Fruit fly (Drosophila melanogaster) whole organism, embryonic: ENCODE measurements around the gene ball.

Experiments
- ATbp ChIP-seq: fragments of 200-800 bp; sonication (Bioruptor generic); optimal IDR thresholded peaks from 2 replicates; lab custom pipeline; 2017; ENCODE audit warnings: missing biosample characterization, mild to moderate bottlenecking, missing genetic modification characterization, missing genetic modification reagents
- Ada2b ChIP-seq: fragments of 200-800 bp; sonication (Bioruptor generic); IDR thresholded peaks from 2 replicates; pipeline ENCODE4 v1.3.6; 2022; ENCODE audit warnings: missing biosample characterization, missing genetic modification characterization
- Bteb2 ChIP-seq: fragments of 200-800 bp; sonication (Bioruptor generic); optimal IDR thresholded peaks from 2 replicates; lab custom pipeline; 2016; ENCODE audit warnings: missing biosample characterization, missing genetic modification characterization
- CG10321 ChIP-seq: fragments of 200-800 bp; sonication (Bioruptor generic); IDR thresholded peaks from 2 replicates; pipeline ENCODE4 v1.3.6; 2022; ENCODE audit warnings: missing biosample characterization, missing genetic modification characterization
- CG10431 ChIP-seq: fragments of 200-800 bp; sonication (Bioruptor generic); optimal IDR thresholded peaks from 3 replicates; lab custom pipeline; 2018; ENCODE audit warnings: missing biosample characterization, mild to moderate bottlenecking, missing genetic modification characterization
- CG10543 ChIP-seq: fragments of 200-800 bp; sonication (Bioruptor generic); optimal IDR thresholded peaks from 3 replicates; lab custom pipeline; 2017; ENCODE audit warnings: missing biosample characterization, mild to moderate bottlenecking, missing genetic modification characterization, moderate library complexity
- CG12071 ChIP-seq: fragments of 200-800 bp; sonication (Bioruptor generic); optimal IDR thresholded peaks from 3 replicates; lab custom pipeline; 2018; ENCODE audit warnings: missing biosample characterization, mild to moderate bottlenecking, missing genetic modification characterization
- CG14710 ChIP-seq: fragments of 200-800 bp; sonication (Bioruptor generic); optimal IDR thresholded peaks from 3 replicates; lab custom pipeline; 2019; ENCODE audit warnings: missing biosample characterization, mild to moderate bottlenecking, missing genetic modification characterization, moderate library complexity
- CG15011 ChIP-seq: fragments of 200-800 bp; sonication (Bioruptor generic); optimal IDR thresholded peaks from 3 replicates; lab custom pipeline; 2018; ENCODE audit warnings: missing biosample characterization, mild to moderate bottlenecking, missing genetic modification characterization
- CG15479 ChIP-seq: fragments of 200-800 bp; sonication (Bioruptor generic); optimal IDR thresholded peaks from 3 replicates; lab custom pipeline; 2019; ENCODE audit warnings: missing biosample characterization, mild to moderate bottlenecking, missing genetic modification characterization, moderate library complexity
- CG1603 ChIP-seq: fragments of 200-800 bp; sonication (Bioruptor generic); optimal IDR thresholded peaks from 2 replicates; lab custom pipeline; 2019; ENCODE audit warnings: missing biosample characterization, mild to moderate bottlenecking, missing genetic modification characterization, moderate library complexity
- CG16863 ChIP-seq: fragments of 200-800 bp; sonication (Bioruptor generic); optimal IDR thresholded peaks from 3 replicates; lab custom pipeline; 2016; ENCODE audit warnings: missing biosample characterization, missing genetic modification characterization
- CG17359 ChIP-seq: fragments of 200-800 bp; sonication (Bioruptor generic); optimal IDR thresholded peaks from 3 replicates; lab custom pipeline; 2018; ENCODE audit warnings: missing biosample characterization, mild to moderate bottlenecking, missing genetic modification characterization, moderate library complexity
- CG30020 ChIP-seq: fragments of 200-800 bp; optimal IDR thresholded peaks from 2 replicates; lab custom pipeline; 2019; ENCODE audit warnings: missing biosample characterization, mild to moderate bottlenecking, missing genetic modification characterization, moderate library complexity
- CG33213 ChIP-seq: fragments of 200-800 bp; sonication (Bioruptor generic); optimal IDR thresholded peaks from 3 replicates; lab custom pipeline; 2016; ENCODE audit warnings: missing biosample characterization, missing genetic modification characterization
- CG4730 ChIP-seq: fragments of 200-800 bp; sonication (Bioruptor generic); IDR thresholded peaks from 2 replicates; pipeline ENCODE4 v1.3.6; 2022; ENCODE audit warnings: missing biosample characterization, missing genetic modification characterization
- CG6175 ChIP-seq: fragments of 200-800 bp; sonication (Bioruptor generic); IDR thresholded peaks from 3 replicates; pipeline ENCODE4 v1.3.6; 2022; ENCODE audit warnings: missing biosample characterization, missing genetic modification characterization
- CG8089 ChIP-seq: fragments of 200-800 bp; sonication (Bioruptor generic); optimal IDR thresholded peaks from 3 replicates; lab custom pipeline; 2016; ENCODE audit warnings: missing biosample characterization, missing genetic modification characterization
- CG9215 ChIP-seq: fragments of 200-800 bp; sonication (Bioruptor generic); IDR thresholded peaks from 2 replicates; pipeline ENCODE4 v1.3.6; 2022; ENCODE audit warnings: missing biosample characterization, missing genetic modification characterization
- Fer2 ChIP-seq: fragments of 200-800 bp; sonication (Bioruptor generic); optimal IDR thresholded peaks from 2 replicates; lab custom pipeline; 2018; ENCODE audit warnings: missing biosample characterization, mild to moderate bottlenecking, missing genetic modification characterization, moderate library complexity
- Hr3 ChIP-seq: fragments of 200-800 bp; sonication (Bioruptor generic); optimal IDR thresholded peaks from 3 replicates; lab custom pipeline; 2016; ENCODE audit warnings: missing biosample characterization, missing genetic modification characterization
- Lim3 ChIP-seq: fragments of 200-800 bp; sonication (Bioruptor generic); IDR thresholded peaks from 2 replicates; pipeline ENCODE4 v1.3.6; 2022; ENCODE audit warnings: missing biosample characterization, missing genetic modification characterization
- Rx ChIP-seq: fragments of 200-800 bp; sonication (Bioruptor generic); IDR thresholded peaks from 2 replicates; pipeline ENCODE4 v1.3.6; 2022; ENCODE audit warnings: missing biosample characterization, missing genetic modification characterization
- TFAM ChIP-seq: fragments of 200-800 bp; sonication (Bioruptor generic); optimal IDR thresholded peaks from 2 replicates; lab custom pipeline; 2017; ENCODE audit warnings: missing biosample characterization, missing genetic modification characterization, inconsistent platforms
- abd-A ChIP-seq: fragments of 200-800 bp; sonication (Bioruptor generic); optimal IDR thresholded peaks from 3 replicates; lab custom pipeline; 2019; ENCODE audit warnings: missing biosample characterization, mild to moderate bottlenecking, missing genetic modification characterization, moderate library complexity
- ash1 ChIP-seq: fragments of 200-800 bp; sonication (Bioruptor generic); optimal IDR thresholded peaks from 2 replicates; lab custom pipeline; 2018; ENCODE audit warnings: missing biosample characterization, mild to moderate bottlenecking, missing genetic modification characterization
- btn ChIP-seq: fragments of 200-800 bp; sonication (Bioruptor generic); optimal IDR thresholded peaks from 2 replicates; lab custom pipeline; 2016; ENCODE audit warnings: missing biosample characterization, missing genetic modification characterization
- cwo ChIP-seq: fragments of 200-800 bp; sonication (Bioruptor generic); optimal IDR thresholded peaks from 3 replicates; lab custom pipeline; 2017; ENCODE audit warnings: missing biosample characterization, missing genetic modification characterization, mild to moderate bottlenecking, moderate library complexity, missing genetic modification reagents
- dimm ChIP-seq: fragments of 200-800 bp; sonication (Bioruptor generic); IDR thresholded peaks from 2 replicates; pipeline ENCODE4 v1.3.6; 2022; ENCODE audit warnings: missing biosample characterization, missing genetic modification characterization
- dpn ChIP-seq, 2 experiments: fragments of 200-800 bp; sonication (Bioruptor generic); optimal IDR thresholded peaks; 3 replicates each; lab custom pipeline; 2016; ENCODE audit warnings: missing biosample characterization in 2 of 2, missing genetic modification characterization in 2 of 2
- dysf ChIP-seq: fragments of 200-800 bp; sonication (Bioruptor generic); IDR thresholded peaks from 3 replicates; pipeline ENCODE4 v1.3.6; 2022; ENCODE audit warnings: missing biosample characterization, missing genetic modification characterization
- emc ChIP-seq: fragments of 200-800 bp; sonication (Bioruptor generic); optimal IDR thresholded peaks from 2 replicates; lab custom pipeline; 2016; ENCODE audit warnings: missing biosample characterization, missing genetic modification characterization
- fd64A ChIP-seq: fragments of 200-800 bp; sonication (Bioruptor generic); optimal IDR thresholded peaks from 3 replicates; lab custom pipeline; 2018; ENCODE audit warnings: missing biosample characterization, mild to moderate bottlenecking, missing genetic modification characterization
- fd96Cb ChIP-seq: fragments of 200-800 bp; sonication (Bioruptor generic); optimal IDR thresholded peaks from 2 replicates; lab custom pipeline; 2018; ENCODE audit warnings: missing biosample characterization, mild to moderate bottlenecking, missing genetic modification characterization, moderate library complexity
- gsb-n ChIP-seq: fragments of 200-800 bp; sonication (Bioruptor generic); optimal IDR thresholded peaks from 3 replicates; lab custom pipeline; 2018; ENCODE audit warnings: missing biosample characterization, mild to moderate bottlenecking, missing genetic modification characterization
- hbn ChIP-seq: fragments of 200-800 bp; sonication (Bioruptor generic); IDR thresholded peaks from 2 replicates; pipeline ENCODE4 v1.3.6; 2022; ENCODE audit warnings: missing biosample characterization, missing genetic modification characterization; ENCODE audit not compliant: partially characterized antibody
- insv ChIP-seq, 2 experiments: fragments of 200-800 bp; sonication (Bioruptor generic); optimal IDR thresholded peaks; 3 replicates each; lab custom pipeline; 2016 to 2018; ENCODE audit warnings: missing biosample characterization in 2 of 2, missing genetic modification characterization in 2 of 2
- kni ChIP-seq: fragments of 200-800 bp; sonication (Bioruptor generic); optimal IDR thresholded peaks from 3 replicates; lab custom pipeline; 2017; ENCODE audit warnings: mild to moderate bottlenecking, missing biosample characterization, missing genetic modification reagents, missing genetic modification characterization
- lab ChIP-seq: fragments of 200-800 bp; sonication (Bioruptor generic); optimal IDR thresholded peaks from 3 replicates; lab custom pipeline; 2017; ENCODE audit warnings: missing biosample characterization, missing genetic modification characterization, mild to moderate bottlenecking, moderate library complexity, missing genetic modification reagents
- nmo ChIP-seq: fragments of 200-800 bp; sonication (Bioruptor generic); optimal IDR thresholded peaks from 2 replicates; lab custom pipeline; 2018; ENCODE audit warnings: missing biosample characterization, mild to moderate bottlenecking, missing genetic modification characterization, moderate library complexity
- p53 ChIP-seq: fragments of 200-800 bp; sonication (Bioruptor generic); optimal IDR thresholded peaks from 2 replicates; lab custom pipeline; 2016; ENCODE audit warnings: missing biosample characterization, missing genetic modification characterization
- sens-2 ChIP-seq: fragments of 200-800 bp; sonication (Bioruptor generic); IDR thresholded peaks from 2 replicates; pipeline ENCODE4 v1.3.6; 2022; ENCODE audit warnings: missing biosample characterization, missing genetic modification characterization
- sqz ChIP-seq: fragments of 200-800 bp; sonication (Bioruptor generic); optimal IDR thresholded peaks from 3 replicates; lab custom pipeline; 2018; ENCODE audit warnings: missing biosample characterization, mild to moderate bottlenecking, missing genetic modification characterization
- tup ChIP-seq: fragments of 200-800 bp; sonication (Bioruptor generic); optimal IDR thresholded peaks from 2 replicates; lab custom pipeline; 2016; ENCODE audit warnings: missing biosample characterization, mild to moderate bottlenecking, missing genetic modification characterization, moderate library complexity
- twi ChIP-seq: fragments of 200-800 bp; optimal IDR thresholded peaks from 2 replicates; lab custom pipeline; 2019; ENCODE audit warnings: missing biosample characterization, mild to moderate bottlenecking, missing genetic modification characterization, moderate library complexity
- unc-4 ChIP-seq: fragments of 200-800 bp; sonication (Bioruptor generic); IDR thresholded peaks from 2 replicates; pipeline ENCODE4 v1.3.6; 2022; ENCODE audit warnings: missing biosample characterization, missing genetic modification characterization; ENCODE audit not compliant: partially characterized antibody
- unpg ChIP-seq: fragments of 200-800 bp; sonication (Bioruptor generic); optimal IDR thresholded peaks from 3 replicates; lab custom pipeline; 2018; ENCODE audit warnings: missing biosample characterization, mild to moderate bottlenecking, missing genetic modification characterization, moderate library complexity
- vfl ChIP-seq: fragments of 200-800 bp; sonication (Bioruptor generic); optimal IDR thresholded peaks from 2 replicates; lab custom pipeline; 2016; ENCODE audit warnings: missing biosample characterization, missing genetic modification characterization

The ball gene

DNA sequence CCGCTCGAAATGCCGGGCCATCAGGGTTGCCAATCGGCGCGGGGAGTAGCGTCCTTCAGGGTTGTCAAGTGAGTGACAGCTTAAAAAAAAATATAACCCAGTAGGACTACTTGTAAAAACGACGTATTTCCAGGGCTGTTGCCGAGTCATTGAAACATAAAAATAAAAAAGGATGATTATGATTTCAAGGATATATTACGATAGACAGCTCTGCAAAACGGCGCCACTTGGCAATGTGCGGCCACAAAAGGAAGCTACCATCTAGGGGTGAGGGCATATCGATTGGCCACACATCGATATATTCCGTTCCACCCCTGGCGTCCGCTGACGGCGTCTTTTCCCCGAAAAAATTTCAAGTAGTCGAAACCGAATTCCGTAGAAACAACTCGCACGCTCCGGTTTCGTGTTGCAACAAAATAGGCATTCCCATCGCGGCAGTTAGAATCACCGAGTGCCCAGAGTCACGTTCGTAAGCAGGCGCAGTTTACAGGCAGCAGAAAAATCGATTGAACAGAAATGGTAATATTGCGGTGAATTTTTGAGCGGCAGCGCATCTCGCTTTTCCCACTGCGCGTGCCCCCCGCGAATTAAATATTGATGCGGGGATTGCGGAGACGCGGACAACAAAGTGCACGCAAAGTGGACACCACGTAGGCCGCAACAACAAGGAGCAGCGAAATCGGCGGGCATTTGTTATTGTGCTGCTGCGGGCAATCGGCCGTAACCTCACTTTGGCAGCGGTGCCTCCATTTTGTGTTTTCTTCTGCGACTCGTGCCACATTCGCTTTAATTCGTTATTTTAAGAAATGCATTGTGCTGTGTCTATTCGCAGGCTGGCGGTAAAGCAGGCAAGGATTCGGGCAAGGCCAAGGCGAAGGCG, at the start of gene ball, which contains the start of gene His2Av (continued):
- TF ChIP-seq kni (no peak), dimm (GFP tag; lab: Robert Waterston, UW) (0 out of 2 replicates have a peak, but pooled peaks have one; percentile 45), CG4730 (GFP tag; lab: Robert Waterston, UW) (peak; percentile 54; the same call in 1 of the 2 replicates), CG15011 (GFP tag; lab: Kevin White, UChicago) (peak; percentile 37), CG30020 (tag; lab: Kevin White, UChicago) (peak; percentile 45), emc (GFP tag; lab: Kevin White, UChicago) (peak; percentile 78), vfl (GFP tag; lab: Kevin White, UChicago) (peak; percentile 68), sens-2 (GFP tag; lab: Robert Waterston, UW) (peak; percentile 61), CG17359 (tag; lab: Kevin White, UChicago) (peak; percentile 83), fd96Cb (tag; lab: Kevin White, UChicago) (peak; percentile 53), Fer2 (tag; lab: Kevin White, UChicago) (peak; percentile 39), hbn (peak; percentile 87), gsb-n (tag; lab: Kevin White, UChicago) (peak; percentile 68), insv (GFP tag; optimal IDR thresholded peaks at IDR 0.05; lab: Kevin White, UChicago) (peak in 1 of 2 experiments; percentile 68), CG33213 (GFP tag; lab: Kevin White, UChicago) (peak; percentile 94), ATbp (peak; percentile 69), CG16863 (GFP tag; lab: Kevin White, UChicago) (peak; percentile 90), cwo (GFP tag; lab: Kevin White, UChicago) (peak; percentile 71), dysf (GFP tag; lab: Robert Waterston, UW) (peak; percentile 79), nmo (peak; percentile 84), abd-A (tag; lab: Kevin White, UChicago) (no peak), CG12071 (peak; percentile 48), twi (tag; lab: Kevin White, UChicago) (peak; percentile 37), CG14710 (tag; lab: Kevin White, UChicago) (peak; percentile 89), Lim3 (GFP tag; lab: Robert Waterston, UW) (no peak), p53 (GFP tag; lab: Kevin White, UChicago) (peak; percentile 82), CG15479 (GFP tag; lab: Kevin White, UChicago) (no peak), sqz (peak; percentile 67), ash1 (GFP tag; lab: Kevin White, UChicago) (peak; percentile 24), Hr3 (GFP tag; lab: Kevin White, UChicago) (peak; percentile 76), CG10543 (GFP tag; lab: Kevin White, UChicago) (peak; percentile 77), TFAM (GFP tag; lab: Kevin White, UChicago) (no peak), fd64A (no peak), lab (GFP tag; lab: Kevin White, UChicago) (peak; percentile 87), Ada2b (GFP tag; lab: Robert Waterston, UW) (peak; percentile 78), unpg (GFP tag; lab: Kevin White, UChicago) (peak; percentile 83), Bteb2 (GFP tag; lab: Kevin White, UChicago) (peak; percentile 82), btn (GFP tag; lab: Kevin White, UChicago) (peak; percentile 82), CG10321 (GFP tag; lab: Robert Waterston, UW) (peak; percentile 41; the same call in 1 of the 2 replicates), CG8089 (GFP tag; lab: Kevin White, UChicago) (peak; percentile 78), unc-4 (peak; percentile 87), CG6175 (GFP tag; lab: Robert Waterston, UW) (peak; percentile 52; the same call in 1 of the 3 replicates), CG10431 (GFP tag; lab: Kevin White, UChicago) (peak; percentile 40), CG1603 (peak; percentile 67), Rx (peak; percentile 70), CG9215 (GFP tag; lab: Robert Waterston, UW) (peak; percentile 79), dpn (GFP tag; optimal IDR thresholded peaks at IDR 0.05; lab: Kevin White, UChicago) (peak; percentile 84 to 90), tup (peak; percentile 74)
